Fruit fly (Drosophila melanogaster) whole organism, embryonic: ENCODE data around the gene HDAC4.

ENCODE experiments used
- Atf6 ChIP-seq: fragments of 200-800 bp; sonication (Bioruptor generic); IDR thresholded peaks from 2 replicates; pipeline ENCODE4 v1.3.6; 2022; ENCODE audit warnings: missing biosample characterization, missing genetic modification characterization
- CG10209 ChIP-seq: fragments of 200-800 bp; sonication (Bioruptor generic); optimal IDR thresholded peaks from 3 replicates; lab custom pipeline; 2017; ENCODE audit warnings: missing biosample characterization, mild to moderate bottlenecking, missing genetic modification characterization, missing genetic modification reagents
- CG1024 ChIP-seq: fragments of 200-800 bp; sonication (Bioruptor generic); IDR thresholded peaks from 2 replicates; pipeline ENCODE4 v1.3.6; 2022; ENCODE audit warnings: missing biosample characterization, missing genetic modification characterization
- CG10321 ChIP-seq: fragments of 200-800 bp; sonication (Bioruptor generic); IDR thresholded peaks from 2 replicates; pipeline ENCODE4 v1.3.6; 2022; ENCODE audit warnings: missing biosample characterization, missing genetic modification characterization
- CG10959 ChIP-seq: fragments of 200-800 bp; sonication (Bioruptor generic); IDR thresholded peaks from 2 replicates; pipeline ENCODE4 v1.3.6; 2022; ENCODE audit warnings: missing biosample characterization, missing genetic modification characterization
- CG10979 ChIP-seq: fragments of 200-800 bp; sonication (Bioruptor generic); optimal IDR thresholded peaks from 2 replicates; lab custom pipeline; 2018; ENCODE audit warnings: missing biosample characterization, mild to moderate bottlenecking, missing genetic modification characterization, moderate library complexity
- CG11723 ChIP-seq: fragments of 200-800 bp; sonication (Bioruptor generic); optimal IDR thresholded peaks from 2 replicates; lab custom pipeline; 2017; ENCODE audit warnings: missing biosample characterization, mild to moderate bottlenecking, missing genetic modification characterization
- CG13424 ChIP-seq: fragments of 200-800 bp; sonication (Bioruptor generic); optimal IDR thresholded peaks from 2 replicates; lab custom pipeline; 2019; ENCODE audit warnings: missing biosample characterization, mild to moderate bottlenecking, missing genetic modification characterization, moderate library complexity
- CG13894 ChIP-seq: fragments of 200-800 bp; sonication (Bioruptor generic); optimal IDR thresholded peaks from 3 replicates; lab custom pipeline; 2018; ENCODE audit warnings: missing biosample characterization, mild to moderate bottlenecking, missing genetic modification characterization, moderate library complexity
- CG15269 ChIP-seq: fragments of 200-800 bp; sonication (Bioruptor generic); optimal IDR thresholded peaks from 2 replicates; lab custom pipeline; 2018; ENCODE audit warnings: missing biosample characterization, mild to moderate bottlenecking, missing genetic modification characterization, moderate library complexity
- CG17359 ChIP-seq: fragments of 200-800 bp; sonication (Bioruptor generic); optimal IDR thresholded peaks from 3 replicates; lab custom pipeline; 2018; ENCODE audit warnings: missing biosample characterization, mild to moderate bottlenecking, missing genetic modification characterization, moderate library complexity
- CG17385 ChIP-seq: fragments of 200-800 bp; sonication (Bioruptor generic); optimal IDR thresholded peaks from 3 replicates; lab custom pipeline; 2018; ENCODE audit warnings: missing biosample characterization, mild to moderate bottlenecking, missing genetic modification characterization
- CG18599 ChIP-seq: fragments of 200-800 bp; sonication (Bioruptor generic); optimal IDR thresholded peaks from 3 replicates; lab custom pipeline; 2017; ENCODE audit warnings: missing biosample characterization, missing genetic modification characterization, mild to moderate bottlenecking, moderate library complexity, missing genetic modification reagents
- CG30403 ChIP-seq: fragments of 200-800 bp; sonication (Bioruptor generic); optimal IDR thresholded peaks from 3 replicates; lab custom pipeline; 2016; ENCODE audit warnings: missing biosample characterization, missing genetic modification characterization
- CG3281 ChIP-seq: fragments of 200-800 bp; sonication (Bioruptor generic); optimal IDR thresholded peaks from 3 replicates; lab custom pipeline; 2017; ENCODE audit warnings: missing biosample characterization, mild to moderate bottlenecking, missing genetic modification characterization
- CG6254 ChIP-seq: fragments of 200-800 bp; sonication (Bioruptor generic); optimal IDR thresholded peaks from 3 replicates; lab custom pipeline; 2017; ENCODE audit warnings: mild to moderate bottlenecking, missing biosample characterization, missing genetic modification reagents, missing genetic modification characterization
- CG6689 ChIP-seq: fragments of 200-800 bp; sonication (Bioruptor generic); IDR thresholded peaks from 2 replicates; pipeline ENCODE4 v1.3.6; 2022; ENCODE audit warnings: missing biosample characterization, missing genetic modification characterization
- CG7556 ChIP-seq: fragments of 200-800 bp; sonication (Bioruptor generic); optimal IDR thresholded peaks from 2 replicates; lab custom pipeline; 2017; ENCODE audit warnings: missing biosample characterization, mild to moderate bottlenecking, missing genetic modification characterization
- CG7987 ChIP-seq: fragments of 200-800 bp; sonication (Bioruptor generic); optimal IDR thresholded peaks from 2 replicates; lab custom pipeline; 2018; ENCODE audit warnings: missing biosample characterization, mild to moderate bottlenecking, missing genetic modification characterization, moderate library complexity
- CG9437 ChIP-seq: fragments of 200-800 bp; sonication (Bioruptor generic); optimal IDR thresholded peaks from 2 replicates; lab custom pipeline; 2018; ENCODE audit warnings: missing biosample characterization, mild to moderate bottlenecking, missing genetic modification characterization
- Dbx ChIP-seq: fragments of 200-800 bp; sonication (Bioruptor generic); IDR thresholded peaks from 3 replicates; pipeline ENCODE4 v1.3.6; 2022; ENCODE audit warnings: missing biosample characterization, missing genetic modification characterization
- E2f1 ChIP-seq: fragments of 200-800 bp; sonication (Bioruptor generic); IDR thresholded peaks from 2 replicates; pipeline ENCODE4 v1.3.6; 2022; ENCODE audit warnings: missing biosample characterization, missing genetic modification characterization
- Ets65A ChIP-seq: fragments of 200-800 bp; sonication (Bioruptor generic); peaks from one replicate; lab custom pipeline; 2016; ENCODE audit warnings: missing biosample characterization, missing genetic modification characterization
- GATAe ChIP-seq: fragments of 200-800 bp; sonication (Bioruptor generic); conservative IDR thresholded peaks from 2 replicates; pipeline ENCODE4 v1.3.6; 2022; ENCODE audit warnings: missing biosample characterization, missing genetic modification characterization
- Hmr ChIP-seq: fragments of 200-800 bp; sonication (Bioruptor generic); optimal IDR thresholded peaks from 3 replicates; lab custom pipeline; 2017; ENCODE audit warnings: mild to moderate bottlenecking, missing biosample characterization, missing genetic modification reagents, missing genetic modification characterization
- Kr ChIP-seq: fragments of 200-800 bp; sonication (Bioruptor generic); optimal IDR thresholded peaks from 2 replicates; lab custom pipeline; 2017; ENCODE audit warnings: missing biosample characterization, mild to moderate bottlenecking, missing genetic modification characterization
- Lpt ChIP-seq: fragments of >200 bp; optimal IDR thresholded peaks from 2 replicates; lab custom pipeline; 2018; ENCODE audit warnings: missing biosample characterization, missing genetic modification characterization
- Med ChIP-seq: fragments of 200-800 bp; sonication (Bioruptor generic); peaks from one replicate; lab custom pipeline; 2016; ENCODE audit warnings: missing biosample characterization, missing genetic modification characterization, mild to moderate bottlenecking, inconsistent platforms, moderate library complexity
- PHDP ChIP-seq: fragments of 200-800 bp; sonication (Bioruptor generic); optimal IDR thresholded peaks from 3 replicates; lab custom pipeline; 2018; ENCODE audit warnings: missing biosample characterization, mild to moderate bottlenecking, missing genetic modification characterization, moderate library complexity
- Pdp1 ChIP-seq, 2 experiments: fragments of 200-800 bp; sonication (Bioruptor generic); optimal IDR thresholded peaks; 3 replicates each; lab custom pipeline; 2016; ENCODE audit warnings: missing biosample characterization in 2 of 2, missing genetic modification characterization in 2 of 2, mild to moderate bottlenecking in 1 of 2, moderate library complexity in 1 of 2
- Sox100B ChIP-seq: fragments of 200-800 bp; sonication (Bioruptor generic); optimal IDR thresholded peaks from 3 replicates; lab custom pipeline; 2018; ENCODE audit warnings: missing biosample characterization, mild to moderate bottlenecking, missing genetic modification characterization
- Ssrp ChIP-seq: fragments of 200-800 bp; sonication (Bioruptor generic); optimal IDR thresholded peaks from 2 replicates; lab custom pipeline; 2018; ENCODE audit warnings: missing biosample characterization, mild to moderate bottlenecking, missing genetic modification characterization, moderate library complexity
- ci ChIP-seq: fragments of 200-800 bp; sonication (Bioruptor generic); IDR thresholded peaks from 3 replicates; pipeline ENCODE4 v1.3.6; 2022; ENCODE audit warnings: missing biosample characterization, missing genetic modification characterization
- cwo ChIP-seq: fragments of 200-800 bp; sonication (Bioruptor generic); optimal IDR thresholded peaks from 3 replicates; lab custom pipeline; 2017; ENCODE audit warnings: missing biosample characterization, missing genetic modification characterization, mild to moderate bottlenecking, moderate library complexity, missing genetic modification reagents
- dmrt11E ChIP-seq: fragments of 200-800 bp; sonication (Bioruptor generic); optimal IDR thresholded peaks from 3 replicates; lab custom pipeline; 2018; ENCODE audit warnings: missing biosample characterization, mild to moderate bottlenecking, missing genetic modification characterization, moderate library complexity
- dmrt99B ChIP-seq: fragments of 200-800 bp; sonication (Bioruptor generic); optimal IDR thresholded peaks from 2 replicates; lab custom pipeline; 2018; ENCODE audit warnings: missing biosample characterization, mild to moderate bottlenecking, missing genetic modification characterization, moderate library complexity
- eve ChIP-seq, 2 experiments: fragments of >200 bp; optimal IDR thresholded peaks; 2 replicates each; lab custom pipeline; 2017; ENCODE audit warnings: missing biosample characterization in 2 of 2, missing genetic modification characterization in 2 of 2
- exex ChIP-seq: fragments of 200-800 bp; sonication (Bioruptor generic); optimal IDR thresholded peaks from 4 replicates; lab custom pipeline; 2018; ENCODE audit warnings: missing biosample characterization, mild to moderate bottlenecking, missing genetic modification characterization, moderate library complexity
- lilli ChIP-seq: fragments of 200-800 bp; sonication (Bioruptor generic); optimal IDR thresholded peaks from 3 replicates; lab custom pipeline; 2016; ENCODE audit warnings: missing biosample characterization, missing genetic modification characterization
- mirr ChIP-seq: fragments of 200-800 bp; sonication (Bioruptor generic); optimal IDR thresholded peaks from 3 replicates; lab custom pipeline; 2018; ENCODE audit warnings: missing biosample characterization, mild to moderate bottlenecking, missing genetic modification characterization
- nmo ChIP-seq: fragments of 200-800 bp; sonication (Bioruptor generic); optimal IDR thresholded peaks from 2 replicates; lab custom pipeline; 2018; ENCODE audit warnings: missing biosample characterization, mild to moderate bottlenecking, missing genetic modification characterization, moderate library complexity
- pfk ChIP-seq: fragments of 200-800 bp; sonication (Bioruptor generic); optimal IDR thresholded peaks from 2 replicates; lab custom pipeline; 2018; ENCODE audit warnings: missing biosample characterization, mild to moderate bottlenecking, missing genetic modification characterization, moderate library complexity
- prd ChIP-seq, 3 experiments: fragments of >200 bp in 2 of 3; fragments of 200-800 bp in 1 of 3; sonication (Bioruptor generic) in 1 of 3; optimal IDR thresholded peaks in 2 of 3; IDR thresholded peaks in 1 of 3; 2 replicates in 2 of 3; 3 replicates in 1 of 3; pipeline versions ENCODE4 v1.3.6 to Lab custom; 2017 to 2022; ENCODE audit warnings: missing biosample characterization in 1 of 3, missing genetic modification characterization in 1 of 3
- sc ChIP-seq, 3 experiments: fragments of >200 bp in 2 of 3; fragments of 200-800 bp in 1 of 3; sonication (Bioruptor generic) in 1 of 3; optimal IDR thresholded peaks; 2 replicates in 2 of 3; 3 replicates in 1 of 3; lab custom pipeline; 2017; ENCODE audit warnings: mild to moderate bottlenecking in 1 of 3, missing biosample characterization in 1 of 3, missing genetic modification characterization in 1 of 3, missing genetic modification reagents in 1 of 3
- sisA ChIP-seq: fragments of 200-800 bp; sonication (Bioruptor generic); IDR thresholded peaks from 2 replicates; pipeline ENCODE4 v1.3.6; 2022; ENCODE audit warnings: missing biosample characterization, missing genetic modification characterization
- tgo ChIP-seq: fragments of 200-800 bp; sonication (Bioruptor generic); IDR thresholded peaks from 3 replicates; pipeline ENCODE4 v1.3.6; 2022; ENCODE audit warnings: missing biosample characterization, missing genetic modification characterization
- ttk ChIP-seq: fragments of 200-800 bp; sonication (Bioruptor generic); IDR thresholded peaks from 2 replicates; pipeline ENCODE4 v2.1.2; 2022; ENCODE audit warnings: missing biosample characterization, missing genetic modification characterization

Gene HDAC4

DNA sequence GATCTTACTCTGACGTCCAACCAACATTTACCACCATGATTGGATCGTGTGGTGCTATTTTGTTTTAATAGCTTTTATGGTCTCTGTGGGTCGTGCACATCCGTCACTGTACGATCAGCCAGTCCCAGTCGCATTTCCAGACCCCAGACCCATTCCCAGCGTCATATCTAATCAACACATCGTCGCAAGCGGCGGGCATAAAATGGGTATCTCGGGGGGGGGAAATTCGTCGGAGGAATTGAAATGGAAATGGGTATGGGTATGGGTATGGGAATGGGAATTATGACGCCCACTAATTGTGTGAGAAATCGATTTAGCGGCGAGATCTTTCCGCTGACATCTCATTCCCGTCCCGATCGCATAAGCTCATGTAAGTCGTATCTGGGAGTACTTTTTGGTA, 25.3 kb upstream of the HDAC4 start (continued):
- TF ChIP-seq Dbx (GFP tag; lab: Robert Waterston, UW) (0 out of 3 replicates have a peak, but pooled peaks have one; percentile 34), CG10209 (GFP tag; lab: Kevin White, UChicago) (peak; percentile 5), exex (tag; lab: Kevin White, UChicago) (peak; percentile 72), tgo (GFP tag; lab: Robert Waterston, UW) (no peak), Hmr (GFP tag; lab: Kevin White, UChicago) (peak; percentile 26), pfk (peak; percentile 17), CG7987 (GFP tag; lab: Kevin White, UChicago) (no peak), CG17359 (peak; percentile 12), Med (GFP tag; lab: Kevin White, UChicago) (peak; percentile 25), ci (GFP tag; lab: Robert Waterston, UW) (0 out of 3 replicates have a peak, but pooled peaks have one; percentile 40), GATAe (peak; percentile 84), CG13894 (tag; lab: Kevin White, UChicago) (peak; percentile 56), nmo (GFP tag; lab: Kevin White, UChicago) (no peak)

DNA sequence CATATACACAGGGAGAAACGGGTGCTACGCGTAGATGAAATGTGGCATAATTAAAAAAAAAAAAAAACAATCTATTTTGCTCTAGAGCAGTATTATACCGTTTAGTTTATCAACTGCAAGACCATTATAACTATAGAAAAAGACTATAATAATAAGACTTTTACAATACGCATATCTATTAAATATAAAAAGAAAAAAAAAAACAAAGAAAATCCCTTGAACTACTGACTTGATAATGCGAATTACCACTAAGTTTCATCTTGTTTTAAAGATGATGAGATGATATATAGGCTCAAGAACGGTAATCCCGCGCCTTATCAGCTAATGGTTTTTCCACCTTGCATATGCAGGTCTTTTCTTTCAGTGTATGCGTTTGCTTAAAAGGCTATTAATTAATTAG, 21.8 kb upstream of the HDAC4 start:
- TF ChIP-seq PHDP (no peak), E2f1 (no peak), dmrt99B (tag; lab: Kevin White, UChicago) (peak; percentile 57), sc (optimal IDR thresholded peaks at IDR 0.05; lab: Kevin White, UChicago) (no peak), sc (GFP tag; optimal IDR thresholded peaks at IDR 0.05; lab: Kevin White, UChicago) (peak; percentile 1), CG1024 (GFP tag; lab: Robert Waterston, UW) (0 out of 2 replicates have a peak, but pooled peaks have one; percentile 5), Sox100B (GFP tag; lab: Kevin White, UChicago) (peak; percentile 31), CG7556 (GFP tag; lab: Kevin White, UChicago) (peak; percentile 44), CG10979 (tag; lab: Kevin White, UChicago) (peak; percentile 12), ttk (GFP tag; lab: Robert Waterston, UW) (no peak), CG11723 (GFP tag; lab: Kevin White, UChicago) (peak; percentile 32), nmo (GFP tag; lab: Kevin White, UChicago) (peak; percentile 51), dmrt11E (tag; lab: Kevin White, UChicago) (peak; percentile 16), Atf6 (no peak), CG10959 (GFP tag; lab: Robert Waterston, UW) (no peak), CG13424 (tag; lab: Kevin White, UChicago) (peak; percentile 51), CG10321 (GFP tag; lab: Robert Waterston, UW) (no peak), CG18599 (GFP tag; lab: Kevin White, UChicago) (peak; percentile 27), Ssrp (peak; percentile 55), lilli (GFP tag; lab: Kevin White, UChicago) (peak; percentile 29), Pdp1 (GFP tag; optimal IDR thresholded peaks at IDR 0.05; lab: Kevin White, UChicago) (peak; percentile 1 to 8), CG9437 (GFP tag; lab: Kevin White, UChicago) (peak; percentile 43), CG3281 (peak; percentile 13), mirr (GFP tag; lab: Kevin White, UChicago) (no peak), CG17385 (GFP tag; lab: Kevin White, UChicago) (peak; percentile 36), CG17359 (peak; percentile 2), CG30403 (GFP tag; lab: Kevin White, UChicago) (peak; percentile 43), prd (optimal IDR thresholded peaks at IDR 0.05; lab: Kevin White, UChicago) (no peak), prd (GFP tag; IDR thresholded peaks at IDR 0.05; lab: Robert Waterston, UW) (peak; percentile 32; the same call in 1 of the 3 replicates), Kr (GFP tag; lab: Kevin White, UChicago) (no peak), sisA (GFP tag; lab: Robert Waterston, UW) (0 out of 2 replicates have a peak, but pooled peaks have one; percentile 16), Ets65A (peak; percentile 60), eve (GFP tag; optimal IDR thresholded peaks at IDR 0.05; lab: Kevin White, UChicago) (no peak), cwo (peak; percentile 28), CG15269 (tag; lab: Kevin White, UChicago) (peak; percentile 44), Lpt (GFP tag; lab: Kevin White, UChicago) (no peak), CG6254 (GFP tag; lab: Kevin White, UChicago) (no peak), CG6689 (GFP tag; lab: Robert Waterston, UW) (0 out of 2 replicates have a peak, but pooled peaks have one; percentile 9)
